Worm (Caenorhabditis elegans) whole organism, L4/young adult: ENCODE data around the gene cyp-13A2.

Experiments used
- W03F9.2 ChIP-seq: fragments of 150-350 bp; optimal IDR thresholded peaks from 2 replicates; lab custom pipeline; 2014; ENCODE audit warnings: missing biosample characterization, missing genetic modification characterization
- dao-5 ChIP-seq: sonication (generic microtip); optimal IDR thresholded peaks from 2 replicates; lab custom pipeline; 2016; ENCODE audit warnings: missing genotype, missing genetic modification characterization, moderate library complexity, missing compliant biosample characterization
- him-1 ChIP-seq: sonication (generic microtip); optimal IDR thresholded peaks from 2 replicates; lab custom pipeline; 2016; ENCODE audit warnings: missing genotype, missing genetic modification reagents, missing genetic modification characterization, missing compliant biosample characterization

- TF ChIP-seq him-1: no peak
- TF ChIP-seq dao-5 (tag; lab: Kevin White, UChicago): no peak
- no peak for TF ChIP-seq W03F9.2 (tag; lab: Kevin White, UChicago)
These were observed 33.7 kb downstream of the cyp-13A2 start, which contains the start of gene ZK1321.1 for ce11 chrII:9753730-9754129.
